Worm (Caenorhabditis elegans) whole organism, young adult: ENCODE data around the gene rpb-11.

Experiments
- B0261.1 ChIP-seq: sonication (generic microtip); optimal IDR thresholded peaks from 2 replicates; lab custom pipeline; 2016; ENCODE audit warnings: mild to moderate bottlenecking, missing genetic modification characterization, moderate library complexity, missing compliant biosample characterization
- F39B2.1 ChIP-seq: fragments of 200-800 bp; sonication (Bioruptor generic); IDR thresholded peaks from 2 replicates; pipeline ENCODE4 v1.3.6; 2022; ENCODE audit warnings: missing genetic modification reagents, missing genetic modification characterization, missing compliant biosample characterization
- F52B5.7 ChIP-seq: sonication (generic microtip); optimal IDR thresholded peaks from 2 replicates; lab custom pipeline; 2016; ENCODE audit warnings: mild to moderate bottlenecking, missing genetic modification characterization, missing compliant biosample characterization
- F57A8.1 ChIP-seq: fragments of 200-800 bp; sonication (Bioruptor generic); optimal IDR thresholded peaks from 2 replicates; lab custom pipeline; 2018; ENCODE audit warnings: mild to moderate bottlenecking, missing genetic modification characterization, moderate library complexity, missing compliant biosample characterization
- T07F8.4 ChIP-seq: sonication (generic microtip); optimal IDR thresholded peaks from 2 replicates; lab custom pipeline; 2016; ENCODE audit warnings: mild to moderate bottlenecking, missing genetic modification characterization, moderate library complexity, missing compliant biosample characterization
- T26A5.8 ChIP-seq: sonication (generic microtip); optimal IDR thresholded peaks from 2 replicates; lab custom pipeline; 2016; ENCODE audit warnings: missing genetic modification characterization, missing compliant biosample characterization
- Y67H2A.10 ChIP-seq: fragments of 200-800 bp; sonication (Bioruptor generic); conservative IDR thresholded peaks from 2 replicates; pipeline ENCODE4 v1.3.6; 2022; ENCODE audit warnings: missing genetic modification reagents, missing genetic modification characterization, missing compliant biosample characterization
- akir-1 ChIP-seq: fragments of 200-800 bp; sonication (Bioruptor generic); optimal IDR thresholded peaks from 2 replicates; lab custom pipeline; 2018; ENCODE audit warnings: mild to moderate bottlenecking, missing genetic modification characterization, moderate library complexity, missing compliant biosample characterization
- ama-1 ChIP-seq, 3 experiments: fragments of 150-350 bp in 1 of 3; sonication (generic microtip) in 2 of 3; optimal IDR thresholded peaks; 2 replicates each; lab custom pipeline; 2014 to 2018; ENCODE audit warnings: missing biosample characterization in 2 of 3, missing genetic modification characterization in 2 of 3, missing genetic modification reagents in 2 of 3
- ceh-58 ChIP-seq: fragments of 200-800 bp; sonication (Bioruptor generic); IDR thresholded peaks from 2 replicates; pipeline ENCODE4 v1.3.6; 2022; ENCODE audit warnings: missing genetic modification characterization, missing compliant biosample characterization
- ceh-91 ChIP-seq: fragments of 200-800 bp; sonication (Bioruptor generic); IDR thresholded peaks from 2 replicates; pipeline ENCODE4 v1.3.6; 2022; ENCODE audit warnings: missing genetic modification reagents, missing genetic modification characterization, missing compliant biosample characterization
- chd-7 ChIP-seq: sonication (generic microtip); optimal IDR thresholded peaks from 2 replicates; lab custom pipeline; 2016; ENCODE audit warnings: mild to moderate bottlenecking, missing genetic modification characterization, moderate library complexity, missing compliant biosample characterization
- die-1 ChIP-seq: sonication (generic microtip); optimal IDR thresholded peaks from 2 replicates; lab custom pipeline; 2016; ENCODE audit warnings: missing genotype, mild to moderate bottlenecking, missing genetic modification characterization, missing compliant biosample characterization
- egl-18 ChIP-seq: fragments of 200-800 bp; sonication (Bioruptor generic); IDR thresholded peaks from 2 replicates; pipeline ENCODE4 v1.3.6; 2022; ENCODE audit warnings: missing genetic modification reagents, missing genetic modification characterization, missing compliant biosample characterization
- egl-44 ChIP-seq: fragments of 200-800 bp; sonication (Bioruptor generic); IDR thresholded peaks from 2 replicates; pipeline ENCODE4 v1.3.6; 2022; ENCODE audit warnings: missing genetic modification reagents, missing genetic modification characterization, missing compliant biosample characterization
- egrh-3 ChIP-seq: fragments of 200-800 bp; sonication (Bioruptor generic); IDR thresholded peaks from 2 replicates; pipeline ENCODE4 v1.3.6; 2022; ENCODE audit warnings: missing genetic modification reagents, missing genetic modification characterization, missing compliant biosample characterization
- ets-4 ChIP-seq: fragments of 200-800 bp; sonication (Bioruptor generic); optimal IDR thresholded peaks from 2 replicates; lab custom pipeline; 2018; ENCODE audit warnings: mild to moderate bottlenecking, missing genetic modification characterization, missing compliant biosample characterization
- fkh-3 ChIP-seq: sonication (generic microtip); optimal IDR thresholded peaks from 2 replicates; lab custom pipeline; 2016; ENCODE audit warnings: mild to moderate bottlenecking, missing genetic modification characterization, missing compliant biosample characterization
- gei-17 ChIP-seq: fragments of 200-800 bp; sonication (Bioruptor generic); optimal IDR thresholded peaks from 2 replicates; lab custom pipeline; 2018; ENCODE audit warnings: mild to moderate bottlenecking, missing genetic modification characterization, missing compliant biosample characterization
- lag-1 ChIP-seq: fragments of 200-800 bp; sonication (Bioruptor generic); IDR thresholded peaks from 2 replicates; pipeline ENCODE4 v1.3.6; 2022; ENCODE audit warnings: missing genetic modification reagents, missing genetic modification characterization, missing compliant biosample characterization
- lin-35 ChIP-seq, 3 experiments: fragments of 150-350 bp in 2 of 3; sonication (generic microtip) in 1 of 3; optimal IDR thresholded peaks; 2 replicates each; lab custom pipeline; 2014 to 2018; ENCODE audit warnings: missing biosample characterization in 3 of 3, missing genetic modification characterization in 3 of 3, missing genetic modification reagents in 3 of 3
- lin-40 ChIP-seq: sonication (generic microtip); optimal IDR thresholded peaks from 2 replicates; lab custom pipeline; 2016; ENCODE audit warnings: missing genetic modification characterization, mild to moderate bottlenecking, missing compliant biosample characterization, missing genotype, missing genetic modification reagents
- lin-54 ChIP-seq: fragments of 200-800 bp; sonication (Bioruptor generic); optimal IDR thresholded peaks from 2 replicates; lab custom pipeline; 2018; ENCODE audit warnings: mild to moderate bottlenecking, missing genetic modification characterization, missing compliant biosample characterization
- lsy-27 ChIP-seq: sonication (generic microtip); optimal IDR thresholded peaks from 2 replicates; lab custom pipeline; 2017; ENCODE audit warnings: missing genetic modification characterization, mild to moderate bottlenecking, missing compliant biosample characterization, antibody characterized with exemption, missing genotype, borderline replicate concordance; ENCODE audit not compliant: insufficient read depth
- madf-3 ChIP-seq: fragments of 200-800 bp; sonication (Bioruptor generic); IDR thresholded peaks from 2 replicates; pipeline ENCODE4 v1.3.6; 2022; ENCODE audit warnings: missing genetic modification reagents, missing genetic modification characterization, missing compliant biosample characterization
- madf-6 ChIP-seq: fragments of 200-800 bp; sonication (Bioruptor generic); IDR thresholded peaks from 2 replicates; pipeline ENCODE4 v1.3.6; 2022; ENCODE audit warnings: missing genetic modification reagents, missing genetic modification characterization, missing compliant biosample characterization
- nfya-1 ChIP-seq: sonication (generic microtip); optimal IDR thresholded peaks from 2 replicates; lab custom pipeline; 2017; ENCODE audit warnings: antibody characterized with exemption, missing compliant biosample characterization, missing genetic modification characterization, borderline replicate concordance; ENCODE audit not compliant: insufficient read depth
- nfyb-1 ChIP-seq: fragments of 200-800 bp; sonication (Bioruptor generic); IDR thresholded peaks from 2 replicates; pipeline ENCODE4 v1.3.6; 2022; ENCODE audit warnings: missing genetic modification reagents, missing genetic modification characterization, missing compliant biosample characterization
- nhr-27 ChIP-seq: fragments of 200-800 bp; sonication (Bioruptor generic); optimal IDR thresholded peaks from 2 replicates; lab custom pipeline; 2018; ENCODE audit warnings: mild to moderate bottlenecking, missing genetic modification characterization, moderate library complexity, missing compliant biosample characterization
- pbrm-1 ChIP-seq: fragments of 200-800 bp; sonication (Bioruptor generic); IDR thresholded peaks from 2 replicates; pipeline ENCODE4 v1.3.6; 2022; ENCODE audit warnings: missing genetic modification reagents, missing genetic modification characterization, missing compliant biosample characterization
- rcor-1 ChIP-seq: fragments of 200-800 bp; sonication (Bioruptor generic); IDR thresholded peaks from 2 replicates; pipeline ENCODE4 v1.3.6; 2022; ENCODE audit warnings: missing genetic modification reagents, missing genetic modification characterization, missing compliant biosample characterization
- snpc-1.3 ChIP-seq: sonication (generic microtip); optimal IDR thresholded peaks from 2 replicates; lab custom pipeline; 2017; ENCODE audit warnings: missing genetic modification characterization, mild to moderate bottlenecking, missing compliant biosample characterization, antibody characterized with exemption, moderate library complexity, missing genotype, missing genetic modification reagents; ENCODE audit not compliant: insufficient read depth
- snpc-4 ChIP-seq, 5 experiments: fragments of 150-350 bp in 1 of 5; sonication (generic microtip) in 4 of 5; optimal IDR thresholded peaks; 2 replicates each; lab custom pipeline; 2014 to 2018; ENCODE audit warnings: missing genetic modification characterization in 5 of 5, missing biosample characterization in 3 of 5, antibody characterized with exemption in 2 of 5, mild to moderate bottlenecking in 2 of 5, missing compliant biosample characterization in 2 of 5, missing genotype in 2 of 5, moderate library complexity in 2 of 5, missing genetic modification reagents in 1 of 5
- somi-1 ChIP-seq: fragments of 200-800 bp; sonication (Bioruptor generic); optimal IDR thresholded peaks from 2 replicates; lab custom pipeline; 2018; ENCODE audit warnings: mild to moderate bottlenecking, missing genetic modification characterization, missing compliant biosample characterization
- tbp1 ChIP-seq: fragments of 200-800 bp; sonication (Bioruptor generic); optimal IDR thresholded peaks from 2 replicates; lab custom pipeline; 2018; ENCODE audit warnings: mild to moderate bottlenecking, missing genetic modification characterization, missing compliant biosample characterization
- xnd-1 ChIP-seq: sonication (generic microtip); optimal IDR thresholded peaks from 2 replicates; lab custom pipeline; 2016; ENCODE audit warnings: missing genotype, missing genetic modification reagents, missing genetic modification characterization, missing compliant biosample characterization
- zfh-2 ChIP-seq: fragments of 200-800 bp; sonication (Bioruptor generic); conservative IDR thresholded peaks from 2 replicates; pipeline ENCODE4 v1.3.6; 2022; ENCODE audit warnings: missing genetic modification reagents, missing genetic modification characterization, missing compliant biosample characterization
- ztf-18 ChIP-seq: sonication (generic microtip); optimal IDR thresholded peaks from 2 replicates; lab custom pipeline; 2016; ENCODE audit warnings: missing genotype, mild to moderate bottlenecking, missing genetic modification characterization, missing compliant biosample characterization
- ztf-25 ChIP-seq: fragments of 200-800 bp; sonication (Bioruptor generic); IDR thresholded peaks from 2 replicates; pipeline ENCODE4 v1.3.6; 2022; ENCODE audit warnings: missing genetic modification reagents, missing genetic modification characterization, missing compliant biosample characterization
- ztf-26 ChIP-seq: sonication (generic microtip); optimal IDR thresholded peaks from 2 replicates; lab custom pipeline; 2017; ENCODE audit warnings: missing genetic modification characterization, missing compliant biosample characterization
- ztf-28 ChIP-seq: fragments of 200-800 bp; sonication (Bioruptor generic); IDR thresholded peaks from 2 replicates; pipeline ENCODE4 v1.3.6; 2022; ENCODE audit warnings: missing genetic modification reagents, missing genetic modification characterization, missing compliant biosample characterization

The rpb-11 gene

ce11 chrII:14095875-14096274, 36.0 kb downstream of the rpb-11 start:
- TF ChIP-seq egrh-3: peak; percentile 44; the same call in 1 of the 2 replicates
- no peak for TF ChIP-seq Y67H2A.10 (GFP tag; lab: Robert Waterston, UW)
- peak; percentile 69 for TF ChIP-seq zfh-2 (GFP tag; lab: Robert Waterston, UW)

ce11 chrII:14096814-14097213, 36.9 kb downstream of the rpb-11 start:
- TF ChIP-seq zfh-2 (GFP tag; lab: Robert Waterston, UW): peak; percentile 81
- TF ChIP-seq ztf-18 (tag; lab: Kevin White, UChicago): no peak
- TF ChIP-seq fkh-3 (tag; lab: Kevin White, UChicago): no peak
- TF ChIP-seq snpc-4 (GFP tag; optimal IDR thresholded peaks at IDR 0.05; lab: Kevin White, UChicago): no peak
- TF ChIP-seq snpc-4 (tag; optimal IDR thresholded peaks at IDR 0.05; lab: Kevin White, UChicago): peak in 2 of 4 experiments; percentile 26 to 46
- TF ChIP-seq xnd-1 (tag; lab: Kevin White, UChicago): no peak
- TF ChIP-seq egrh-3: peak; percentile 35; the same call in 1 of the 2 replicates
- no peak for TF ChIP-seq B0261.1 (tag; lab: Kevin White, UChicago)

- no peak for TF ChIP-seq ztf-25 (GFP tag; lab: Robert Waterston, UW)
- TF ChIP-seq lsy-27: no peak
- TF ChIP-seq lag-1 (GFP tag; lab: Robert Waterston, UW): no peak
- no peak for TF ChIP-seq rcor-1 (GFP tag; lab: Robert Waterston, UW)
- TF ChIP-seq chd-7 (tag; lab: Kevin White, UChicago): no peak
- TF ChIP-seq akir-1: no peak
- no peak for TF ChIP-seq tbp1 (GFP tag; lab: Kevin White, UChicago)
- no peak for TF ChIP-seq die-1 (tag; lab: Kevin White, UChicago)
- TF ChIP-seq lin-40 (tag; lab: Kevin White, UChicago): no peak
- no peak for TF ChIP-seq lin-35 (GFP tag; optimal IDR thresholded peaks at IDR 0.05; lab: Kevin White, UChicago)
- TF ChIP-seq lin-54: no peak
- no peak for TF ChIP-seq F39B2.1 (GFP tag; lab: Robert Waterston, UW)
- no peak for TF ChIP-seq egl-18
- no peak for TF ChIP-seq nfya-1 (tag; lab: Kevin White, UChicago)
- no peak for TF ChIP-seq ama-1 (optimal IDR thresholded peaks at IDR 0.05; lab: Kevin White, UChicago)
- TF ChIP-seq ama-1 (GFP tag; optimal IDR thresholded peaks at IDR 0.05; lab: Kevin White, UChicago): no peak
- TF ChIP-seq somi-1 (GFP tag; lab: Kevin White, UChicago): no peak
- no peak for TF ChIP-seq snpc-1.3 (tag; lab: Kevin White, UChicago)
- TF ChIP-seq madf-6 (GFP tag; lab: Robert Waterston, UW): no peak
- TF ChIP-seq ztf-26 (tag; lab: Kevin White, UChicago): no peak
Observed at ce11 chrII:14097518-14097917, 37.6 kb downstream of the rpb-11 start, which contains the start of gene Y39G8C.2. Gene Y39G8C.2, minus strand, starts transcription at chrII:14097618.

ce11 chrII:14098348-14098747, 38.5 kb downstream of the rpb-11 start:
- TF ChIP-seq egl-44 (no peak), ztf-28 (GFP tag; lab: Robert Waterston, UW) (no peak), ceh-91 (no peak)

- TF ChIP-seq T07F8.4 (tag; lab: Kevin White, UChicago) (no peak), ceh-58 (GFP tag; lab: Robert Waterston, UW) (no peak), F57A8.1 (GFP tag; lab: Kevin White, UChicago) (no peak), madf-3 (GFP tag; lab: Robert Waterston, UW) (no peak), B0261.1 (tag; lab: Kevin White, UChicago) (no peak), akir-1 (no peak), nfyb-1 (no peak), F52B5.7 (tag; lab: Kevin White, UChicago) (no peak), lag-1 (GFP tag; lab: Robert Waterston, UW) (no peak), nhr-27 (tag; lab: Kevin White, UChicago) (no peak), T26A5.8 (tag; lab: Kevin White, UChicago) (no peak), gei-17 (GFP tag; lab: Kevin White, UChicago) (no peak), chd-7 (tag; lab: Kevin White, UChicago) (no peak), madf-6 (GFP tag; lab: Robert Waterston, UW) (no peak), ets-4 (GFP tag; lab: Kevin White, UChicago) (no peak), pbrm-1 (GFP tag; lab: Robert Waterston, UW) (no peak)
Observed at ce11 chrII:14100963-14101362, 41.1 kb downstream of the rpb-11 start, which contains the start of gene bkip-1. Gene bkip-1, plus strand, starts transcription at chrII:14101263.
